Fruit fly (Drosophila melanogaster): ENCODE results near the gene CG43248.

DNA sequence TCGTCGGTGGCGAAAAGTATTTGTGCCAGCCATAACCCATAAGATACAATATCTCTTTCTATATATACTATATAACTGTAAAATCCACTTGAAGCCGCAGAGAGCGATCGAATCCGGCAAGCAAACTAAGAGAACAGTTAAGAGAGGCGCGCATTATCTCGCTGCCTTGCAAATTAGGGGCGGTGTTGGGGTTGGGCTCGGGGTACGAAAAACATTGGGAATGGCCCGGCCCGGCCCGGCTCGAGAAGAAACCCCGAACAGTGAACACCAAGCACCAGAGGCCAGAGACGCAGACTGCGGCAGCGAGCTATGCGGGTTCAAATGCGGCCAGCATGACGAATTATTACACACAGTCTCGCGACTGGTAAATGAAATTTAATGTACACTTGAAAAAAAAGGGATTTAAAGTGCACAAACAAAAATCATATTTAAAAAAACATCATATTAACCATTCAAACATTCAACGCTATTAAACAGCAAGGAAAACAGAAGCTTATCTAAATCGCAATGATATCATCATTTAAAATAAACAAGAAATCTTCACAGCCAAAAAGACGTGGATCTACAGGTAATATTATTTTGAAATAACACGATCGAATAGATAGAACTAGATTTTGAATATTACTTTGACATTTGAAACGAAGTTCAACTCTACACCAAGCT lies 1.2 kb upstream of the CG43248 start:
- TF ChIP-seq HLH106 (tag; optimal IDR thresholded peaks at IDR 0.05) (peak; percentile 71), psq (GFP tag; optimal IDR thresholded peaks at IDR 0.05) (peak; percentile 21), usp (GFP tag; optimal IDR thresholded peaks at IDR 0.05) (no peak)

Measured in whole organism, wandering third instar larva.